Worm (Caenorhabditis elegans): ENCODE results near the gene nlf-1.

Gene nlf-1

DNA sequence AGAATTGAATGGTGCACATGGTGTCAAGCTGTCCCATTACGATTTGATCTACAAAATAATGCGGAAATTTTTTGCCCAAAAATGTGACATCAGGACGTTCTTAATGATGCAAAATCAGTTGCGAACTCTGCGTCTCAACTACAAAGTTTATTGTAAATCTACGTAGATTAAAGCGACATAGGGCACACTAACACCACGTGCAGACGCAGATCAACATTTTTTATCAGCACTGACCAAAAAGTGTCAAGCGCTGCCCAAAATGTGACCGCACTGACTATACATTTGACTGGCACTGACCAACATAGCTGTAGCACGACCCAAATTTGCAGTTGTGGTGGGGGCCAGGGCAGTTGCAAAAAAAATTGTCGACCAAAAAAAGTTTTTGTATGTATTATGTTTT, 7.9 kb downstream of the nlf-1 start (continued):
- TF ChIP-seq ceh-32 (tag; optimal IDR thresholded peaks at IDR 0.05; ENCODE audit: poor library complexity): no peak
- no peak for TF ChIP-seq tra-1 (GFP tag; IDR thresholded peaks at IDR 0.05)
- no peak for TF ChIP-seq snpc-4 (tag; optimal IDR thresholded peaks at IDR 0.05)
- TF ChIP-seq lin-38 (GFP tag; IDR thresholded peaks at IDR 0.05): no peak
- TF ChIP-seq arid-1 (GFP tag; conservative IDR thresholded peaks at IDR 0.05): no peak
- no peak for TF ChIP-seq Y48G9A.11 (GFP tag; IDR thresholded peaks at IDR 0.05)
- TF ChIP-seq spr-3 (GFP tag; optimal IDR thresholded peaks at IDR 0.05): no peak
- TF ChIP-seq nhr-10 (tag; optimal IDR thresholded peaks at IDR 0.05): no peak
- no peak for TF ChIP-seq dpl-1 (GFP tag; optimal IDR thresholded peaks at IDR 0.05)
- TF ChIP-seq vab-7 (GFP tag; IDR thresholded peaks at IDR 0.05): no peak
- no peak for TF ChIP-seq nhr-11 (tag; optimal IDR thresholded peaks at IDR 0.05)

DNA sequence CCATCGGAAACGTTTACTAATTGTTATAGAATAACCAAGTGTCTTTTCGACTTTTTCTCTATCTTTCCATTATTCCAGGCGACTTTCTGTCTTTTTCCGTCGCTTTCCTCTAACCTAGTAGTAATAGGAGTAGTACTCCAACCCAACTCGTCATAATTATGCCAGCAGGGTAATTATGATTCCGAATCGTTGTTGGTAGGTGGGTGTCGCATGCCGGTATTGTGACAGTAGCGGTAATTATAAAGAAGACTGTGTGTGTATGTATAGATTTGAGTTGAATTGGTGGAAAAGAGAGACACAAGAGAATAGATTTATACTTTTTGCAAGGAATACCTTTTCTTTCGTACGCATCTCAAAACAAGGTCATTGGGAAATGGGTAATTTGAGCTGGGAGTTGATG, 12.3 kb downstream of the nlf-1 start:
- TF ChIP-seq unc-62 (GFP tag; optimal IDR thresholded peaks at IDR 0.05 in 1 of 2) (peak in 1 of 2 experiments; percentile 66), unc-62 (tag; optimal IDR thresholded peaks at IDR 0.05) (no peak), ceh-32 (tag; optimal IDR thresholded peaks at IDR 0.05; ENCODE audit: poor library complexity) (no peak)

DNA sequence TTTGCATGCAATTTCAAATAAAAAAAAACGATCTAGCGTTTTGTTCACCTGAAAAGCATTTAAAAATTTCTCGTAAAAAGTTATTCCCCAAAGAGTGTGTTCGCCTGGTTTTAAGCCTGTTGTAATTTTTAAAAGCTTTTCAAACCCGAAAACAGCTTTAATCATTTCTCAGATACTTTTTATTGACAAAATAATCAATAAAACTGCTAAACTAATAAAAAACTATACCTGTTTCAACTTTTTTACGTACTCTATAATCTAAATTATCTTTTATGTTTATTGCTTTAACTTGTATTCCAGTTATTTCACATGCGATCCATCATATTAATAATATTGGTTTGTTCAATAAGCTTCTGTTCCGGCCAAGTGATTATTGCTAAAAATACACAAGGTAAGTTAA, 13.3 kb downstream of the nlf-1 start, which contains the start of gene cutl-21:
Gene cutl-21 (plus strand): TSS at position 301 of the 400 bp plus-strand sequence.
- TF ChIP-seq unc-39 (tag; optimal IDR thresholded peaks at IDR 0.05): no peak
- no peak for TF ChIP-seq jun-1 (tag; optimal IDR thresholded peaks at IDR 0.05)

DNA sequence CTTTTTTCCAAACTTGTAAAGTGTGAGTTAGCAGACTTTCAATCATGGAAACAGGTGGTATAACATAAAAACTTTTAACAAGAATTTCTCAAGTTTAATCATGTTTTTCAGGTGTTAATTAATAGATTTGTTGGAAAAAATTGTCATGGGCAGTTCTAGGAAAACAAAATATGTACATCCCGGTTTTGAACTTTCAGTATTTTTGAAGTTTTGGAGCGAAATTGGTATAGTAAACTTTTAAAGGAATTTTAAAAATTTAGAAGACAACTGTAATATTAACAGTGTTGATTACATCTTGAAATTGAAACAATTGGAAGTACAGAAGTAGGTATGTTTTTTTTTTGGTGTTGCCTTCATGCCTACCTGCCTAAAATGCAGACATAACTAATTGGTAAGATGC, 22.7 kb downstream of the nlf-1 start:
- no peak for TF ChIP-seq ceh-20 (GFP tag; IDR thresholded peaks at IDR 0.05)
- TF ChIP-seq php-3 (GFP tag; IDR thresholded peaks at IDR 0.05): no peak
- no peak for TF ChIP-seq tra-1 (GFP tag; IDR thresholded peaks at IDR 0.05)
- TF ChIP-seq unc-62 (GFP tag; optimal IDR thresholded peaks at IDR 0.05 in 1 of 2): peak in 1 of 2 experiments; percentile 23
- TF ChIP-seq unc-62 (tag; optimal IDR thresholded peaks at IDR 0.05): no peak
- no peak for TF ChIP-seq nhr-76 (tag; optimal IDR thresholded peaks at IDR 0.05)
- TF ChIP-seq lin-29 (GFP tag; IDR thresholded peaks at IDR 0.05): no peak
- TF ChIP-seq zag-1 (tag; optimal IDR thresholded peaks at IDR 0.05): no peak
- no peak for TF ChIP-seq nhr-102 (tag; optimal IDR thresholded peaks at IDR 0.05)
- no peak for TF ChIP-seq nhr-25 (tag; optimal IDR thresholded peaks at IDR 0.05; ENCODE audit: borderline replicate concordance, insufficient read depth)
- no peak for TF ChIP-seq daf-16 (GFP tag; optimal IDR thresholded peaks at IDR 0.05)
- TF ChIP-seq daf-16 (tag; optimal IDR thresholded peaks at IDR 0.05): no peak
- peak; percentile 77 for TF ChIP-seq aha-1 (tag)
- no peak for TF ChIP-seq unc-39 (tag; optimal IDR thresholded peaks at IDR 0.05)
- no peak for TF ChIP-seq arid-1 (GFP tag; conservative IDR thresholded peaks at IDR 0.05)

DNA sequence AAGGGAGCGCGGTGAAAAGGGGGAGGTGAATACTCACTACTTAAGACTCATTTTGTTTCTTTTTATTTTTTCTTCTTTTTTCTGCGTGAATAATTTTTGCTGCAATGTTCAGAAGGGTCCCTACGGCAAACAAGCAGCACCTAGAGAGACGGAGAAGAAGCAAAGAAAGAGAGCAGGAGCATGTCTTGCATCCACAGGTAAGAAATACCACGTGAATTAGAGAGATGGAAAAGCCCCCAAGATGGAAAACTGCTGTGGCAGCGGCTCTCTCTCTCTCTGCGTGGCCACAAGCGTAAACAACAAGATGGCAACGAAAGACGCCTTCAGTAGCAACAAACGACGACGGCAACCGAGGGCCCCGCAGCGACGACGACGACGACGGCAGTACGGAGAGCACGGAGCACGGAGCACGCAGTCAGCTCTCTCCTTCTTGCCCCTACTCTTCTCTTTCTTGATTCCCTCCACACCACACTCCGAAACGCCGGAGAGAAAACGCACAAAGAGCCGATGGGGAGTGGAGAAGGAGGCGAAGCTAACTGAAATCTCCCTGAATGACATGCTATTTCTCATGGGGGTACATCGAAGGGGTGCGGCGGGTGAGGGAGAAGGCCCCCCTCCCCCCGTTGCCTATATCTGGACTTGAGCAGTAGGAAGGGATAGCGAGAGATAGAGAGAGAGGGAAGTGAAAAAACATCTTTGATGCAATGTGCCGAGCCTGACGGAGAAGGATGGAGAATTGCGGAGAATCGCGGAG, 24.5 kb downstream of the nlf-1 start:
- TF ChIP-seq ctbp-1 (GFP tag; IDR thresholded peaks at IDR 0.05) (0 out of 2 replicates have a peak, but pooled peaks have one; percentile 54), spr-1 (tag; optimal IDR thresholded peaks at IDR 0.05) (peak; percentile 6), zfp-2 (tag; optimal IDR thresholded peaks at IDR 0.05) (no peak), daf-19 (GFP tag; conservative IDR thresholded peaks at IDR 0.05) (0 out of 2 replicates have a peak, but pooled peaks have one; percentile 12), mdt-29 (GFP tag; IDR thresholded peaks at IDR 0.05) (no peak), lin-29 (GFP tag; IDR thresholded peaks at IDR 0.05) (no peak), set-16 (GFP tag; IDR thresholded peaks at IDR 0.05) (peak; percentile 93), snpc-4 (tag; optimal IDR thresholded peaks at IDR 0.05) (no peak), lin-15B (tag; optimal IDR thresholded peaks at IDR 0.05) (no peak), dve-1 (tag; optimal IDR thresholded peaks at IDR 0.05; ENCODE audit: insufficient read depth) (no peak), unc-39 (tag; optimal IDR thresholded peaks at IDR 0.05) (no peak), daf-8 (GFP tag; IDR thresholded peaks at IDR 0.05) (no peak), T20F7.1 (GFP tag; optimal IDR thresholded peaks at IDR 0.05) (no peak), nhr-6 (tag; optimal IDR thresholded peaks at IDR 0.05) (no peak), dmd-8 (GFP tag; IDR thresholded peaks at IDR 0.05) (no peak), nhr-42 (GFP tag; IDR thresholded peaks at IDR 0.05) (no peak), lsy-2 (tag; optimal IDR thresholded peaks at IDR 0.05) (peak in 1 of 2 experiments; percentile 62), snpc-1.2 (GFP tag; IDR thresholded peaks at IDR 0.05) (no peak), nhr-111 (GFP tag; optimal IDR thresholded peaks at IDR 0.05) (no peak), tra-1 (GFP tag; IDR thresholded peaks at IDR 0.05) (no peak), nhr-11 (tag; optimal IDR thresholded peaks at IDR 0.05) (peak; percentile 47), dmd-9 (GFP tag; IDR thresholded peaks at IDR 0.05) (no peak), nhr-10 (tag; optimal IDR thresholded peaks at IDR 0.05) (no peak), unc-130 (GFP tag; optimal IDR thresholded peaks at IDR 0.05) (no peak)
